Fruit fly (Drosophila melanogaster) Kc167 (cell line): ENCODE data around the gene gzl.

Source experiments
- Myc ChIP-seq: fragments of >200 bp; optimal IDR thresholded peaks from 2 replicates; lab custom pipeline; 2017; ENCODE audit warnings: missing external identifiers
- Sin3A ChIP-seq: fragments of >200 bp; optimal IDR thresholded peaks from 2 replicates; lab custom pipeline; 2018; ENCODE audit warnings: missing external identifiers

- TF ChIP-seq Myc (lab: Kevin White, UChicago) (no peak), Sin3A (lab: Kevin White, UChicago) (no peak)
Observed at dm6 chr3R:6380129-6380528, 2.6 kb upstream of the gzl start, which contains the start of the genes CG1024 and TfIIFalpha.
